Fruit fly (Drosophila melanogaster) Kc167 (cell line): Measurements from ENCODE around the gene CG5191.

Experiments used
- Myc ChIP-seq: fragments of >200 bp; optimal IDR thresholded peaks from 2 replicates; lab custom pipeline; 2017; ENCODE audit warnings: missing external identifiers
- Sin3A ChIP-seq: fragments of >200 bp; optimal IDR thresholded peaks from 2 replicates; lab custom pipeline; 2018; ENCODE audit warnings: missing external identifiers
- h ChIP-seq: fragments of >200 bp; optimal IDR thresholded peaks from 3 replicates; lab custom pipeline; 2018; ENCODE audit warnings: missing external identifiers
- insv ChIP-seq: fragments of >200 bp; optimal IDR thresholded peaks from 3 replicates; lab custom pipeline; 2018; ENCODE audit warnings: missing external identifiers
- psq ChIP-seq: fragments of >200 bp; optimal IDR thresholded peaks from 2 replicates; lab custom pipeline; 2017; ENCODE audit warnings: missing external identifiers
- ttk ChIP-seq: sonication (Bioruptor generic); optimal IDR thresholded peaks from 2 replicates; lab custom pipeline; 2017; ENCODE audit warnings: missing external identifiers

The CG5191 gene

dm6 chr3R:20560019-20560667 is 522 bp upstream of the CG5191 start, which contains the start of gene CG15922:
Gene CG15922, minus strand, starts transcription at chr3R:20560280.
- TF ChIP-seq Myc (lab: Kevin White, UChicago): no peak
- TF ChIP-seq Sin3A (lab: Kevin White, UChicago): no peak
- no peak for TF ChIP-seq h (lab: Kevin White, UChicago)
- TF ChIP-seq ttk (lab: Kevin White, UChicago): no peak
- no peak for TF ChIP-seq insv
- no peak for TF ChIP-seq psq (lab: Kevin White, UChicago)

DNA sequence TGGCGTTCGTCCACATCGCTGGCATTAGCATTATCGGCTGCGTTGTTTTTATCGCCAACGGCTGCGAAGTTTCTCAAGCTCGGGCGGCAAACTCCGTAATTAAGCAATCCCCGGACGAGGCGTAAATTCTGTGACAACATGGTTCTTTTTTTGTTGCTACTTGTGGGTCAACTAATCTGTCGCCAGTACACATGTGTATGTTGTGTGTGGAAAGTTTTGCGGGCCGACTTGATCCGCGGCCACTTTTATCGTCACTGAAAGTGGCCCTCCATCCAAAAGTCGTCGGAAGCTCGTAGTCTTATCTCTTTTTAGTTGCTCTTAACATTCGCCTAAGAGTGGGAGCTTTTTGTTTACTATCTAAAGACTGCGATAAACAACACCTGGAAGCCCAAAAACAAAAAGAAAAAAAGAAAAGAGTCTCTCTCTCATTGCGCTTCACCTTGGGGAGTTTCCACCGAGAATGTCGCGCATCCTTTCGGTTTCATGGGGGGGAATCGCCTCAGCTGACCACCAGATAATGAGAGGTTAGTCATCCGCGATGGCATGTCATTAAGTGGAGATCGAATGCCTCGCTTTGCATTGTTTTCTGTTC is 3.3 kb downstream of the CG5191 start, which contains the start of gene CG10877:
CG10877 (minus strand) TSS at position 238 of the 592 bp plus-strand sequence.
- TF ChIP-seq insv (no peak), h (lab: Kevin White, UChicago) (no peak), psq (lab: Kevin White, UChicago) (no peak), ttk (lab: Kevin White, UChicago) (no peak), Myc (lab: Kevin White, UChicago) (no peak), Sin3A (lab: Kevin White, UChicago) (no peak)

- TF ChIP-seq ttk (lab: Kevin White, UChicago) (no peak), Sin3A (lab: Kevin White, UChicago) (no peak), psq (lab: Kevin White, UChicago) (no peak), insv (no peak), Myc (lab: Kevin White, UChicago) (no peak), h (lab: Kevin White, UChicago) (no peak)
Observed at dm6 chr3R:20565546-20565948, 4.9 kb downstream of the CG5191 start.

DNA sequence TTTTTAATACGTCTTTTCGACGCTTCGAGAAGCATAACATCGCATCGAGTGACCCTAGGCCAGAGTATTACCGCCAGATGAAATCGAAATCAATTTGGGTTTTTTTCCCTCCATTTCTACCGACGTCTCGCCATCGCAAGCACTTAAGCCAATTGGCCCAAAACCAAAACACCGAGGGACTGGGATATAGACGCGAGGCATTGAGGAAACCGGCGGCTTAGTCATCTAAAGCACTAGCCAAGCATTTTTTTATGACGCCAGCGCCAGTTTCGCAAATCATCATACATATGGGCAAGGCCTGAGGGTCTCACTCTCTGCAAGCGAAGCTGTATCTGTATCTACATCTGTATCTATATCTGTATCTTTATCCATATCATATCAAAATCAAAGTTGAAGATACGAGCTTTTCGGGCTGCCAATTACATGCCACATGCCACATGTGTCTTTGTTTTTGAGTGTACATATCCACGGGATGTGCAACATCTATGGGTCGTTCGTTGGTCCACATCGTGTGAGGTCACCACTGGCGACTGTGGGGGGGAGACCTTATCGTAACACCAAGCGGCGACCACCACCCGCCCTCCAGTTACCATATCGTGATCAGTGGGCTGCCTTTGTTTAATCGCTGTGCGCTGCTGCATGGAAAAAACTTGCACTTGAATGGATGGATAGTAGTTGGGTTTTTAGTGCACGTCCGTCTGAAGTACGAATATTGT is 7.0 kb downstream of the CG5191 start:
- no peak for TF ChIP-seq Myc (lab: Kevin White, UChicago)
- no peak for TF ChIP-seq ttk (lab: Kevin White, UChicago)
- TF ChIP-seq Sin3A (lab: Kevin White, UChicago): no peak
- no peak for TF ChIP-seq insv
- TF ChIP-seq psq (lab: Kevin White, UChicago): no peak
- TF ChIP-seq h (lab: Kevin White, UChicago): no peak

DNA sequence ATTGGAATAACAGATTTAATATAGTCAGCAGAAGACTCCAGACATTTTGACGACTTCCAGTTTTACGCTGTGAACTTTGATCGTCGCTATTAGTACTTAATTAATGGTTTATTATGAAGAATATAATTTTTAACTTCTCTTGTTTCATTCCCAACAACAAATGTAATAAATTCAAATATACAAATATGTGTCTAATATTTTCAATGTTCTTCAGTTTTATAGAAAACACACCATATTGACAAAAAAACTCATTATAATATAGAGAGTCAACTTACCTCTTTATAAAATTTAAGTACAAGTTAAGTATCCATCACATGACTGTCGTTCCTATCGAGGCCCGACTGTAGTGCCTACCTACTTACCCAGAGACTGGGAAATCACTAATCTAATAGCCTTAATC is 12.7 kb downstream of the CG5191 start:
- TF ChIP-seq Myc (lab: Kevin White, UChicago) (no peak), h (lab: Kevin White, UChicago) (no peak), Sin3A (lab: Kevin White, UChicago) (no peak), psq (lab: Kevin White, UChicago) (no peak), ttk (lab: Kevin White, UChicago) (no peak), insv (no peak)

DNA sequence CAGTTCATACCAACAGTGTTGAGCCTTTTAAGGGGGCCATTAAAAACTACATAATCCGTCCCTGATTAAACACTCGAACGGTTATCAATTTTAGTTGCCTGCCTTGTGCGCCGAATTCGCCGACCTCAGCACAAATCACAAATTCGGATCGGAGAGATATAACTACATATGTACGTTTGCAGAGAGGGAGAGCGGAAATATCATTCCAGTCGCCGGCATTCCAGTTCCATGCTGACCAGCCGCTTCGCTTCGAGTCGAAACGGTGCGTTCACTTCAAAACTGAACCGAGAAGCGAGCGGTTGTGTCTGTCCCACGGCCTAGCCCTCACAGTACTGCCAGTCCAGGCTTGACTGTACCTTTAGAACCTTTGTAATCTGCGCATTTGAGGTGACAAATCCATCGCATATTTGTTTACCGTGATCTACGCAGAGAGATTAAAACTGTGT is 13.9 kb downstream of the CG5191 start:
- TF ChIP-seq ttk (lab: Kevin White, UChicago) (no peak), psq (lab: Kevin White, UChicago) (no peak), h (lab: Kevin White, UChicago) (no peak), Sin3A (lab: Kevin White, UChicago) (no peak), Myc (lab: Kevin White, UChicago) (no peak), insv (no peak)

DNA sequence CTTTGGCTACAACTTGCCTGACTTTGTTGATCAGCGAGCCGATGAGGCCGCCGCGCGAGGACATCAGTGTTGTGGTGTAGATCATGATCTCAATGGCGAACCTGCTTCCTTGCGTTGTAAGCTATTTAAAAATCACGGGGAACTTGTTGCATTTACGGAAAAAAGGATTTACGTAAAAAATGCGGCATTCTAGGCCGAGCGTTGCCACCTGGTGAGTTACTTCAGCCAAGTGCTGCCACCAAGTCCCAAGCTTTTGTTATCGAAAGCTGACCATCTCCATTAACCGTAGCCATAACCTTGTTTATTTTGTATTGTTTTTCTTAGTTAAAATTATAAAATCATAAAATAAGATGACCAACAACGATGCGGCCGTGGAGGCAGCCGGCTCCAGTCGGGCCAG is 16.1 kb downstream of the CG5191 start, which contains the start of the genes TFAM and CG5412:
TFAM (minus strand) TSS at position 222 of the 400 bp plus-strand sequence.
CG5412 (plus strand) TSS at position 265 of the 400 bp plus-strand sequence.
- no peak for TF ChIP-seq h (lab: Kevin White, UChicago)
- no peak for TF ChIP-seq ttk (lab: Kevin White, UChicago)
- TF ChIP-seq insv: no peak
- TF ChIP-seq psq (lab: Kevin White, UChicago): no peak
- TF ChIP-seq Myc (lab: Kevin White, UChicago): no peak
- no peak for TF ChIP-seq Sin3A (lab: Kevin White, UChicago)

dm6 chr3R:20579816-20580215 is 19.2 kb downstream of the CG5191 start, which contains the start of the genes EloB and Srp14:
Gene EloB, minus strand, starts transcription at chr3R:20579850.
Gene Srp14, plus strand, starts transcription at chr3R:20580115.
- no peak for TF ChIP-seq insv

DNA sequence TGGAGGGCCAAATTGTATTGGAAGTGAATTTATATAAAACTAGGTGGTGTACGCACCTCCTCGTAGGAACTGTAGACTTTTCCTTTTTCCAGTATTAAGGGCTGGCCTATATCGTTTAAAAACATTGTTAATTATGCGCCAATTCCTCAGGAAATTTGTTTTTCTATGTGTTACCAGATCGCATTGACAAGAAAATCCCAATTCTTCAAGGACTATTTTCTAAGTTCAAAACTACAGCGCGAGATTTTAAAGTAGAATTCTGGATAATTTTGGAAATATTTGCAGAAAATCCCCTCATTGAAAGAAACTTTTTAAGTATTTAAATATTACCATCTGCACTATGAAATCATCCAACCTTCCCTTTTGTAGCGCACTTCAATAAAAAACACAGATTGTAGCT is 20.7 kb downstream of the CG5191 start, which contains the start of gene CG34008:
CG34008 (minus strand) TSS at position 147 of the 400 bp plus-strand sequence.
- TF ChIP-seq Myc (lab: Kevin White, UChicago): no peak
- no peak for TF ChIP-seq psq (lab: Kevin White, UChicago)
- TF ChIP-seq insv: no peak
- TF ChIP-seq h (lab: Kevin White, UChicago): no peak
- no peak for TF ChIP-seq ttk (lab: Kevin White, UChicago)
- TF ChIP-seq Sin3A (lab: Kevin White, UChicago): no peak

DNA sequence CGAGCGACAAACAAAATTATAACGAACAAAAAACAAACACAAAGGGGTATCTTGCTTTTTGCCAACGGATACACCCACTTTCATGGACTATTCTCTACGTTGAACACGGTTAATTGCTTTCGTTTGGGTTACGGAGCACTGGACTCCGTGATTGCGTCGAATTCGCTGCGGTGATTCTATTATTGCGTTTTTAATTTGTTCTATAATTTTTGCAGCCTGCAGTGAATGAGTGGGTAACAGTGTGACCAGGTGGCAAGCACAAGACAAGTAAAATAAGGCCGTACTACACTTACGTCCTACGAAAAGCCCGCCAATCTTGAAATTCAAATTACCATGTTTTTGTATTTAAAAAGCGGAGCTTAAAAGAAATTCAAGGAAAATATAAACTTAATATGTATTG is 24.9 kb downstream of the CG5191 start, which contains the start of gene CG16953:
CG16953 (minus strand) TSS at position 268 of the 400 bp plus-strand sequence.
- no peak for TF ChIP-seq insv
- TF ChIP-seq h (lab: Kevin White, UChicago): no peak
- no peak for TF ChIP-seq ttk (lab: Kevin White, UChicago)
- TF ChIP-seq psq (lab: Kevin White, UChicago): no peak
- TF ChIP-seq Myc (lab: Kevin White, UChicago): no peak
- TF ChIP-seq Sin3A (lab: Kevin White, UChicago): no peak

- TF ChIP-seq psq (lab: Kevin White, UChicago): no peak
- no peak for TF ChIP-seq Sin3A (lab: Kevin White, UChicago)
- no peak for TF ChIP-seq Myc (lab: Kevin White, UChicago)
- no peak for TF ChIP-seq h (lab: Kevin White, UChicago)
- no peak for TF ChIP-seq insv
- TF ChIP-seq ttk (lab: Kevin White, UChicago): no peak
Observed at dm6 chr3R:20586409-20586808, 25.7 kb downstream of the CG5191 start.
